Worm (Caenorhabditis elegans) whole organism, midembryonic: ENCODE measurements around the gene ttr-43.

Experiments
- cog-1 ChIP-seq: sonication (generic microtip); optimal IDR thresholded peaks from 2 replicates; lab custom pipeline; 2016; ENCODE audit warnings: missing genetic modification characterization, missing compliant biosample characterization
- flt-1 ChIP-seq: fragments of 200-800 bp; sonication (Bioruptor generic); IDR thresholded peaks from 2 replicates; pipeline ENCODE4 v1.3.6; 2022; ENCODE audit warnings: missing genetic modification characterization, missing compliant biosample characterization
- klf-2 ChIP-seq: fragments of 200-800 bp; sonication (Bioruptor generic); conservative IDR thresholded peaks from 2 replicates; pipeline ENCODE4 v1.3.6; 2022; ENCODE audit warnings: missing genetic modification reagents, missing genetic modification characterization, missing compliant biosample characterization
- tab-1 ChIP-seq: fragments of 200-800 bp; sonication (Bioruptor generic); IDR thresholded peaks from 2 replicates; pipeline ENCODE4 v1.3.6; 2022; ENCODE audit warnings: missing genetic modification characterization, missing compliant biosample characterization
- ztf-23 ChIP-seq: fragments of 200-800 bp; sonication (Bioruptor generic); IDR thresholded peaks from 2 replicates; pipeline ENCODE4 v1.3.6; 2022; ENCODE audit warnings: missing genetic modification reagents, missing genetic modification characterization, missing compliant biosample characterization
- ztf-29 ChIP-seq: fragments of 200-800 bp; sonication (Bioruptor generic); IDR thresholded peaks from 2 replicates; pipeline ENCODE4 v1.3.6; 2022; ENCODE audit warnings: missing genetic modification reagents, missing genetic modification characterization, missing compliant biosample characterization

DNA sequence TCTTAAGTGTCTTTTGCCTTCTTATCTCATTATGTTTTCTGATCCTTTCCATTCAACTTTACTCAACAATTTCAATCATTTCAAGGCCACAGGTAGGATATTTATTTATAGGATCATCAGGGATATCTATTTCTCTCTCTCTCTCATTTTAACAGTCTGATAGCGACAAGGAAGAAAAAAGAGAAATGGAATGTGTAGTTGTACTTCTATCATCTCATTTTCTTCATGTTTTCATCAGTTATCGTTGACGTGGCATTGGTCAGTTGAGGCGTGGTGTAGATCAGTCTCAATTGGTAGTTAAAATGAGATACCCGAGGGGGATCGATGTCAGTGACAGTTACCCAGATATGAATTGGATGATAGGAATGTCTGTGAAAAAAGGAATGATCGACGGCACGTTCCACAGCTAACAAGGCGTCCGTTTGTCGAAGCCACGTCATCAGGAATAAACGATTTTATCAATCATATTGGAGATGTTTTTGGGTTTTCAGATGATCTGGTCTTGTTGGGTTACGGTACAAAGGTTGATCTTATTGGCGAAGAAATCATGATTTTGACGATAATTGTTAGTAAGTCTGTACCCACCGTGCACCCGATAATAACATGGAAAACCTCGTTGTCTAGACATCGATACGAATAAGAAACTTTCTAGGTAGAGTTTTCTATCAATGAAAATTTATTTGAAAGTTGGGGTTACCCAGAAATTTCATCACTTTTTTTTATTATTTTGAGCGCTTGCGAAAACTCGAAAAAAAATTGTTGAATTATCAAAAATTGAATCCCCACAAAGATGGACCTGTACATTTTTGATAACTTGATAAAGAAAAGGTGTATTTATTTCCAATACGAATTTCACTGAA lies 36.1 kb downstream of the ttr-43 start:
- TF ChIP-seq ztf-29, result no peak
- no peak for TF ChIP-seq flt-1 (GFP tag; lab: Robert Waterston, UW)
- TF ChIP-seq klf-2, result no peak
- TF ChIP-seq cog-1 (tag; lab: Kevin White, UChicago), result no peak
- no peak for TF ChIP-seq ztf-23
- no peak for TF ChIP-seq tab-1 (GFP tag; lab: Robert Waterston, UW)
